Fruit fly (Drosophila melanogaster) whole organism, embryonic: Measurements from ENCODE around the gene Ufd1.

Experiments
- Bgb ChIP-seq: fragments of 200-800 bp; sonication (Bioruptor generic); IDR thresholded peaks from 2 replicates; pipeline ENCODE4 v1.3.6; 2022; ENCODE audit warnings: missing biosample characterization, missing genetic modification characterization; ENCODE audit not compliant: partially characterized antibody
- CG10267 ChIP-seq: fragments of 200-800 bp; sonication (Bioruptor generic); optimal IDR thresholded peaks from 2 replicates; lab custom pipeline; 2018; ENCODE audit warnings: missing biosample characterization, mild to moderate bottlenecking, missing genetic modification characterization, moderate library complexity
- CG11456 ChIP-seq: fragments of 200-800 bp; sonication (Bioruptor generic); IDR thresholded peaks from 3 replicates; pipeline ENCODE4 v1.3.6; 2022; ENCODE audit warnings: missing biosample characterization, missing genetic modification characterization
- CG12155 ChIP-seq: fragments of 200-800 bp; sonication (Bioruptor generic); optimal IDR thresholded peaks from 3 replicates; lab custom pipeline; 2016; ENCODE audit warnings: missing biosample characterization, missing genetic modification characterization
- CG12236 ChIP-seq: fragments of 200-800 bp; sonication (Bioruptor generic); optimal IDR thresholded peaks from 2 replicates; lab custom pipeline; 2016; ENCODE audit warnings: missing biosample characterization, missing genetic modification characterization
- CG12391 ChIP-seq: fragments of 200-800 bp; sonication (Bioruptor generic); optimal IDR thresholded peaks from 3 replicates; lab custom pipeline; 2018; ENCODE audit warnings: missing biosample characterization, mild to moderate bottlenecking, missing genetic modification characterization, moderate library complexity
- CG15514 ChIP-seq: fragments of 200-800 bp; sonication (Bioruptor generic); optimal IDR thresholded peaks from 3 replicates; lab custom pipeline; 2017; ENCODE audit warnings: missing biosample characterization, missing genetic modification characterization, mild to moderate bottlenecking, moderate library complexity, missing genetic modification reagents
- CG17361 ChIP-seq: fragments of 200-800 bp; sonication (Bioruptor generic); IDR thresholded peaks from 3 replicates; pipeline ENCODE4 v1.3.6; 2022; ENCODE audit warnings: missing biosample characterization, missing genetic modification characterization
- CG18764 ChIP-seq: fragments of 200-800 bp; sonication (Bioruptor generic); optimal IDR thresholded peaks from 3 replicates; lab custom pipeline; 2016; ENCODE audit warnings: missing biosample characterization, missing genetic modification characterization
- CG2202 ChIP-seq: fragments of 200-800 bp; sonication (Bioruptor generic); optimal IDR thresholded peaks from 2 replicates; lab custom pipeline; 2018; ENCODE audit warnings: missing biosample characterization, mild to moderate bottlenecking, missing genetic modification characterization
- CG2678 ChIP-seq: fragments of 200-800 bp; sonication (Bioruptor generic); optimal IDR thresholded peaks from 3 replicates; lab custom pipeline; 2019; ENCODE audit warnings: missing biosample characterization, mild to moderate bottlenecking, missing genetic modification characterization, moderate library complexity
- CG3163 ChIP-seq: fragments of 200-800 bp; sonication (Bioruptor generic); optimal IDR thresholded peaks from 3 replicates; lab custom pipeline; 2016; ENCODE audit warnings: missing biosample characterization, missing genetic modification characterization
- CG3995 ChIP-seq: fragments of 200-800 bp; sonication (Bioruptor generic); optimal IDR thresholded peaks from 3 replicates; lab custom pipeline; 2016; ENCODE audit warnings: missing biosample characterization, missing genetic modification characterization
- CG5953 ChIP-seq: fragments of 200-800 bp; sonication (Bioruptor generic); IDR thresholded peaks from 2 replicates; pipeline ENCODE4 v1.3.6; 2022; ENCODE audit warnings: missing biosample characterization, missing genetic modification characterization
- CG8478 ChIP-seq: fragments of >200 bp; optimal IDR thresholded peaks from 2 replicates; lab custom pipeline; 2018
- CG9437 ChIP-seq: fragments of 200-800 bp; sonication (Bioruptor generic); optimal IDR thresholded peaks from 2 replicates; lab custom pipeline; 2018; ENCODE audit warnings: missing biosample characterization, mild to moderate bottlenecking, missing genetic modification characterization
- CG9609 ChIP-seq: fragments of 200-800 bp; sonication (Bioruptor generic); optimal IDR thresholded peaks from 3 replicates; lab custom pipeline; 2016; ENCODE audit warnings: missing biosample characterization, missing genetic modification characterization
- Chrac-16 ChIP-seq: fragments of 200-800 bp; sonication (Bioruptor generic); optimal IDR thresholded peaks from 3 replicates; lab custom pipeline; 2016; ENCODE audit warnings: missing biosample characterization, missing genetic modification characterization
- CrebB ChIP-seq: fragments of 200-800 bp; sonication (Bioruptor generic); optimal IDR thresholded peaks from 3 replicates; lab custom pipeline; 2018; ENCODE audit warnings: missing biosample characterization, mild to moderate bottlenecking, missing genetic modification characterization
- D ChIP-seq, 2 experiments: fragments of 200-800 bp in 1 of 2; fragments of >200 bp in 1 of 2; sonication (Bioruptor generic) in 1 of 2; optimal IDR thresholded peaks; 2 replicates in 1 of 2; 3 replicates in 1 of 2; lab custom pipeline; 2017; ENCODE audit warnings: mild to moderate bottlenecking in 1 of 2, missing biosample characterization in 1 of 2, missing genetic modification characterization in 1 of 2, missing genetic modification reagents in 1 of 2
- D19A ChIP-seq: fragments of 200-800 bp; optimal IDR thresholded peaks from 3 replicates; lab custom pipeline; 2019; ENCODE audit warnings: missing biosample characterization, mild to moderate bottlenecking, missing genetic modification characterization, moderate library complexity
- Dip3 ChIP-seq: fragments of 200-800 bp; sonication (Bioruptor generic); optimal IDR thresholded peaks from 3 replicates; lab custom pipeline; 2016; ENCODE audit warnings: missing biosample characterization, missing genetic modification characterization
- Dp ChIP-seq: fragments of 200-800 bp; sonication (Bioruptor generic); optimal IDR thresholded peaks from 2 replicates; lab custom pipeline; 2018; ENCODE audit warnings: missing biosample characterization, mild to moderate bottlenecking, missing genetic modification characterization, moderate library complexity
- HLH4C ChIP-seq: fragments of 200-800 bp; sonication (Bioruptor generic); IDR thresholded peaks from 3 replicates; pipeline ENCODE4 v1.3.6; 2022; ENCODE audit warnings: missing biosample characterization, missing genetic modification characterization; ENCODE audit not compliant: partially characterized antibody
- Max ChIP-seq: fragments of 200-800 bp; sonication (Bioruptor generic); optimal IDR thresholded peaks from 2 replicates; lab custom pipeline; 2016; ENCODE audit warnings: missing biosample characterization, mild to moderate bottlenecking, missing genetic modification characterization
- Sry-δ ChIP-seq: fragments of 200-800 bp; sonication (Bioruptor generic); optimal IDR thresholded peaks from 2 replicates; lab custom pipeline; 2016; ENCODE audit warnings: missing biosample characterization, missing genetic modification characterization
- az2 ChIP-seq: fragments of 200-800 bp; sonication (Bioruptor generic); optimal IDR thresholded peaks from 3 replicates; lab custom pipeline; 2016; ENCODE audit warnings: missing biosample characterization, missing genetic modification characterization
- bcd ChIP-seq: fragments of 200-800 bp; sonication (Bioruptor generic); optimal IDR thresholded peaks from 2 replicates; lab custom pipeline; 2017; ENCODE audit warnings: missing biosample characterization, mild to moderate bottlenecking, missing genetic modification characterization
- cad ChIP-seq: fragments of >200 bp; optimal IDR thresholded peaks from 2 replicates; lab custom pipeline; 2017; ENCODE audit warnings: missing biosample characterization, missing genetic modification characterization
- danr ChIP-seq: fragments of 200-800 bp; sonication (Bioruptor generic); IDR thresholded peaks from 2 replicates; pipeline ENCODE4 v1.3.6; 2022; ENCODE audit warnings: missing biosample characterization, missing genetic modification characterization
- dmrt99B ChIP-seq: fragments of 200-800 bp; sonication (Bioruptor generic); optimal IDR thresholded peaks from 2 replicates; lab custom pipeline; 2018; ENCODE audit warnings: missing biosample characterization, mild to moderate bottlenecking, missing genetic modification characterization, moderate library complexity
- ftz-f1 ChIP-seq: fragments of 200-800 bp; sonication (Bioruptor generic); optimal IDR thresholded peaks from 2 replicates; lab custom pipeline; 2016; ENCODE audit warnings: missing biosample characterization, missing genetic modification characterization
- fu2 ChIP-seq: fragments of 200-800 bp; sonication (Bioruptor generic); optimal IDR thresholded peaks from 2 replicates; lab custom pipeline; 2016; ENCODE audit warnings: missing biosample characterization, missing genetic modification characterization
- gcm ChIP-seq: fragments of 200-800 bp; sonication (Bioruptor generic); optimal IDR thresholded peaks from 2 replicates; lab custom pipeline; 2019; ENCODE audit warnings: missing biosample characterization, mild to moderate bottlenecking, missing genetic modification characterization, moderate library complexity
- gem ChIP-seq: fragments of 200-800 bp; sonication (Bioruptor generic); optimal IDR thresholded peaks from 2 replicates; lab custom pipeline; 2019; ENCODE audit warnings: missing biosample characterization, mild to moderate bottlenecking, missing genetic modification characterization, moderate library complexity
- hb ChIP-seq: fragments of 200-800 bp; sonication (Bioruptor generic); IDR thresholded peaks from 3 replicates; pipeline ENCODE4 v1.3.6; 2022; ENCODE audit warnings: missing biosample characterization, missing genetic modification characterization; ENCODE audit not compliant: partially characterized antibody
- hkb ChIP-seq, 2 experiments: fragments of 200-800 bp in 1 of 2; fragments of >200 bp in 1 of 2; sonication (Bioruptor generic) in 1 of 2; IDR thresholded peaks in 1 of 2; optimal IDR thresholded peaks in 1 of 2; 2 replicates each; pipeline versions ENCODE4 v1.3.6 to Lab custom; 2017 to 2022; ENCODE audit warnings: missing biosample characterization in 1 of 2, missing genetic modification characterization in 1 of 2
- insv ChIP-seq, 2 experiments: fragments of 200-800 bp; sonication (Bioruptor generic); optimal IDR thresholded peaks; 3 replicates each; lab custom pipeline; 2016 to 2018; ENCODE audit warnings: missing biosample characterization in 2 of 2, missing genetic modification characterization in 2 of 2
- pros ChIP-seq: fragments of 200-800 bp; sonication (Bioruptor generic); optimal IDR thresholded peaks from 3 replicates; lab custom pipeline; 2019; ENCODE audit warnings: missing biosample characterization, mild to moderate bottlenecking, missing genetic modification characterization, moderate library complexity
- sna ChIP-seq: fragments of 200-800 bp; sonication (Bioruptor generic); IDR thresholded peaks from 2 replicates; pipeline ENCODE4 v1.3.6; 2022; ENCODE audit warnings: missing biosample characterization, missing genetic modification characterization; ENCODE audit not compliant: partially characterized antibody
- sob ChIP-seq: fragments of 200-800 bp; sonication (Bioruptor generic); IDR thresholded peaks from 2 replicates; pipeline ENCODE4 v1.3.6; 2022; ENCODE audit warnings: missing biosample characterization, missing genetic modification characterization
- stwl ChIP-seq: fragments of 200-800 bp; sonication (Bioruptor generic); optimal IDR thresholded peaks from 3 replicates; lab custom pipeline; 2018; ENCODE audit warnings: missing biosample characterization, mild to moderate bottlenecking, missing genetic modification characterization, moderate library complexity
- tin ChIP-seq: fragments of 200-800 bp; sonication (Bioruptor generic); optimal IDR thresholded peaks from 3 replicates; lab custom pipeline; 2016; ENCODE audit warnings: missing biosample characterization, missing genetic modification characterization
- tio ChIP-seq: fragments of 200-800 bp; sonication (Bioruptor generic); optimal IDR thresholded peaks from 2 replicates; lab custom pipeline; 2017; ENCODE audit warnings: missing biosample characterization, missing genetic modification characterization, inconsistent platforms
- trem ChIP-seq: fragments of 200-800 bp; optimal IDR thresholded peaks from 3 replicates; lab custom pipeline; 2019; ENCODE audit warnings: missing biosample characterization, mild to moderate bottlenecking, missing genetic modification characterization, moderate library complexity
- twi ChIP-seq: fragments of 200-800 bp; optimal IDR thresholded peaks from 2 replicates; lab custom pipeline; 2019; ENCODE audit warnings: missing biosample characterization, mild to moderate bottlenecking, missing genetic modification characterization, moderate library complexity
- tx ChIP-seq: fragments of 200-800 bp; sonication (Bioruptor generic); optimal IDR thresholded peaks from 2 replicates; lab custom pipeline; 2016; ENCODE audit warnings: missing biosample characterization, missing genetic modification characterization
- zen ChIP-seq: fragments of 200-800 bp; sonication (Bioruptor generic); optimal IDR thresholded peaks from 3 replicates; lab custom pipeline; 2018; ENCODE audit warnings: missing biosample characterization, mild to moderate bottlenecking, missing genetic modification characterization, moderate library complexity
- zen2 ChIP-seq: fragments of 200-800 bp; sonication (Bioruptor generic); IDR thresholded peaks from 3 replicates; pipeline ENCODE4 v1.3.6; 2022; ENCODE audit warnings: missing biosample characterization, missing genetic modification characterization; ENCODE audit not compliant: partially characterized antibody

Gene Ufd1

dm6 chr3L:11123088-11123487 lies at the start of gene Ufd1, which contains the start of gene NaPi-III (continued):
- TF ChIP-seq CG17361 (GFP tag; lab: Robert Waterston, UW): no peak
- peak; percentile 8 for TF ChIP-seq gcm (GFP tag; lab: Kevin White, UChicago)
- TF ChIP-seq twi: no peak
- no peak for TF ChIP-seq cad (GFP tag; lab: Kevin White, UChicago)
- TF ChIP-seq pros: no peak
- peak; percentile 77; the same call in 2 of the 3 replicates for TF ChIP-seq hb (GFP tag; lab: Robert Waterston, UW)
- TF ChIP-seq CG2678 (tag; lab: Kevin White, UChicago): peak; percentile 15
- TF ChIP-seq bcd (GFP tag; lab: Kevin White, UChicago): peak; percentile 17
- no peak for TF ChIP-seq CG8478 (lab: Kevin White, UChicago)
- TF ChIP-seq CG12155 (GFP tag; lab: Kevin White, UChicago): peak; percentile 56
- TF ChIP-seq CrebB (tag; lab: Kevin White, UChicago): peak; percentile 14
- TF ChIP-seq Bgb (GFP tag; lab: Robert Waterston, UW): peak; percentile 91
- no peak for TF ChIP-seq Dip3 (GFP tag; lab: Kevin White, UChicago)
- no peak for TF ChIP-seq az2 (GFP tag; lab: Kevin White, UChicago)
- no peak for TF ChIP-seq CG12236
- TF ChIP-seq HLH4C (GFP tag; lab: Robert Waterston, UW): peak; percentile 66; the same call in 2 of the 3 replicates
- TF ChIP-seq hkb (optimal IDR thresholded peaks at IDR 0.05; lab: Kevin White, UChicago): peak; percentile 35
- no peak for TF ChIP-seq hkb (GFP tag; IDR thresholded peaks at IDR 0.05; lab: Robert Waterston, UW)
- peak in 1 of 2 experiments; percentile 72 for TF ChIP-seq insv (GFP tag; optimal IDR thresholded peaks at IDR 0.05; lab: Kevin White, UChicago)
- TF ChIP-seq CG15514: peak; percentile 80
- peak; percentile 39 for TF ChIP-seq zen (tag; lab: Kevin White, UChicago)
- no peak for TF ChIP-seq tio (GFP tag; lab: Kevin White, UChicago)
- peak; percentile 75; the same call in 2 of the 3 replicates for TF ChIP-seq CG11456 (GFP tag; lab: Robert Waterston, UW)
- TF ChIP-seq Chrac-16 (GFP tag; lab: Kevin White, UChicago): peak; percentile 51
- peak; percentile 6 for TF ChIP-seq gem
- peak; percentile 17 for TF ChIP-seq fu2 (GFP tag; lab: Kevin White, UChicago)
- TF ChIP-seq D19A (tag; lab: Kevin White, UChicago): no peak
- no peak for TF ChIP-seq danr (GFP tag; lab: Robert Waterston, UW)
- peak; percentile 41 for TF ChIP-seq tx
- TF ChIP-seq ftz-f1 (GFP tag; lab: Kevin White, UChicago): peak; percentile 66
- peak; percentile 57 for TF ChIP-seq CG12391
- TF ChIP-seq CG18764: no peak
- TF ChIP-seq CG10267: peak; percentile 62
- TF ChIP-seq Max (GFP tag; lab: Kevin White, UChicago): no peak
- peak; percentile 73; the same call in 1 of the 2 replicates for TF ChIP-seq sna (GFP tag; lab: Robert Waterston, UW)
- TF ChIP-seq CG5953 (GFP tag; lab: Robert Waterston, UW): no peak
- peak; percentile 68 for TF ChIP-seq sob (GFP tag; lab: Robert Waterston, UW)
- peak; percentile 52 for TF ChIP-seq CG9609 (GFP tag; lab: Kevin White, UChicago)
- peak; percentile 65; the same call in 2 of the 3 replicates for TF ChIP-seq zen2 (GFP tag; lab: Robert Waterston, UW)
- no peak for TF ChIP-seq dmrt99B (tag; lab: Kevin White, UChicago)
- TF ChIP-seq CG2202: peak; percentile 4
- TF ChIP-seq D (optimal IDR thresholded peaks at IDR 0.05; lab: Kevin White, UChicago): no peak
- peak; percentile 4 for TF ChIP-seq D (GFP tag; optimal IDR thresholded peaks at IDR 0.05; lab: Kevin White, UChicago)
- TF ChIP-seq CG3163: peak; percentile 15
- TF ChIP-seq CG3995 (GFP tag; lab: Kevin White, UChicago): peak; percentile 26
- TF ChIP-seq trem (tag; lab: Kevin White, UChicago): peak; percentile 86
- peak; percentile 14 for TF ChIP-seq CG9437 (GFP tag; lab: Kevin White, UChicago)
- peak; percentile 83 for TF ChIP-seq stwl
- peak; percentile 97 for TF ChIP-seq Sry-δ (GFP tag; lab: Kevin White, UChicago)
- no peak for TF ChIP-seq tin
- TF ChIP-seq Dp: peak; percentile 85
